Fruit fly (Drosophila melanogaster): ENCODE data around the gene Dbct.

Dbct gene

DNA sequence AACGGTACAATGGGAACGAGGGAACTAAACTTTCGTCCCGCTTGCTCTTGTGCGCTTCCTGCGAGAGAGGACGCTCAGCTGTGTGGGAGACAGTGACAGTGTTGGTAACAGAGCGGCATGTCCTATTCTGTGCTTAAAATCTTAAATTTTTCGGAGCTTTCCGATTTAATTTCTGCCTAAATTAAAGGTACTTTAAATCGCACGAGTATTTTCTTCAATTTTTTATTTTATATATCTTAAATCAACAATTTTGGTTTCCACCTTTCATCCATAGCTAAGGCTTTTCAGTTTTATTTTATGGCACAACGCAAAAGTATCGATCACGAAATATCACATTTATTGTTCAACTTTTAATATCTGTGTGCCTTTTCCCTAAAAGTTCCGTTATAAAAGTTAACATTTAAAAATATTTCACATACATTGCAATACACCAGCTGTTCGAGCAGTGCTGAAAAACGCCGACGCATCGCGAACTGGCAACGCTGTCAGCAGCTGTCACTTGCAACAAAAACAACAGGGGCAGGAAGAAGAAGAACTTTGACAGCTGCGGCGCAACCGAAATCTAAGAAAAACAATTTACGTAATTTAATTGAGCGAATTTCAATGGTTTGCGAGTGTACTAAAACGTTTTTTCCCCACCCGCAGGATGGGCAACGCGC lies 22.4 kb upstream of the Dbct start, which contains the start of the genes hiw and ND-B18 (continued):
- TF ChIP-seq prd (optimal IDR thresholded peaks at IDR 0.05), result no peak
- TF ChIP-seq prd (GFP tag; IDR thresholded peaks at IDR 0.05), result no peak
- no peak for TF ChIP-seq Adf1 (GFP tag; IDR thresholded peaks at IDR 0.05)
- peak; percentile 41 for TF ChIP-seq CG30403 (GFP tag; optimal IDR thresholded peaks at IDR 0.05)
- peak; percentile 34; the same call in 1 of the 2 replicates for TF ChIP-seq CG13287 (GFP tag; IDR thresholded peaks at IDR 0.05; ENCODE audit: partially characterized antibody)
- no peak for TF ChIP-seq CG6272 (GFP tag; IDR thresholded peaks at IDR 0.05)
- TF ChIP-seq CG31441 (GFP tag; IDR thresholded peaks at IDR 0.05), result no peak
- TF ChIP-seq CoRest (tag; optimal IDR thresholded peaks at IDR 0.05), result peak; percentile 47
- TF ChIP-seq CG30020 (tag; optimal IDR thresholded peaks at IDR 0.05), result no peak
- TF ChIP-seq ci (GFP tag; IDR thresholded peaks at IDR 0.05), result 0 out of 3 replicates have a peak, but pooled peaks have one; percentile 47
- TF ChIP-seq Mes4 (GFP tag; optimal IDR thresholded peaks at IDR 0.05), result peak; percentile 33
- TF ChIP-seq MESR4 (GFP tag; optimal IDR thresholded peaks at IDR 0.05), result peak; percentile 70
- no peak for TF ChIP-seq CG5180 (GFP tag; optimal IDR thresholded peaks at IDR 0.05)
- peak; percentile 43 for TF ChIP-seq zfh2 (GFP tag; optimal IDR thresholded peaks at IDR 0.05)
- TF ChIP-seq CG13894 (tag; optimal IDR thresholded peaks at IDR 0.05), result no peak
- no peak for TF ChIP-seq CG2202 (tag; optimal IDR thresholded peaks at IDR 0.05)
- peak; percentile 8 for TF ChIP-seq CG9817 (tag; optimal IDR thresholded peaks at IDR 0.05)
- TF ChIP-seq gcm (GFP tag; optimal IDR thresholded peaks at IDR 0.05), result no peak
- TF ChIP-seq CG7963 (GFP tag; IDR thresholded peaks at IDR 0.05; ENCODE audit: partially characterized antibody), result no peak
- TF ChIP-seq CG34224 (GFP tag; IDR thresholded peaks at IDR 0.05; ENCODE audit: partially characterized antibody), result 0 out of 3 replicates have a peak, but pooled peaks have one; percentile 15
- TF ChIP-seq nerfin-1 (tag; optimal IDR thresholded peaks at IDR 0.05), result peak; percentile 29
- TF ChIP-seq sens-2 (GFP tag; IDR thresholded peaks at IDR 0.05), result no peak
- peak; percentile 12 for TF ChIP-seq CG15601 (tag; optimal IDR thresholded peaks at IDR 0.05)
- TF ChIP-seq CG11723 (GFP tag; optimal IDR thresholded peaks at IDR 0.05), result no peak
- no peak for TF ChIP-seq org-1 (GFP tag; optimal IDR thresholded peaks at IDR 0.05)
- TF ChIP-seq NfI (GFP tag; optimal IDR thresholded peaks at IDR 0.05), result peak; percentile 53
- peak; percentile 42 for TF ChIP-seq CG9797 (GFP tag; optimal IDR thresholded peaks at IDR 0.05)
- TF ChIP-seq CG3163 (GFP tag; optimal IDR thresholded peaks at IDR 0.05), result no peak
- TF ChIP-seq B-H1 (GFP tag; IDR thresholded peaks at IDR 0.05), result no peak
- peak; percentile 17 for TF ChIP-seq CG18262 (tag; optimal IDR thresholded peaks at IDR 0.05)
- TF ChIP-seq CG4360 (GFP tag; IDR thresholded peaks at IDR 0.05), result peak; percentile 94
- TF ChIP-seq CG17568 (GFP tag; optimal IDR thresholded peaks at IDR 0.05), result no peak
- TF ChIP-seq MTF-1 (GFP tag; optimal IDR thresholded peaks at IDR 0.05; ENCODE audit: borderline replicate concordance), result no peak
- no peak for TF ChIP-seq zf30C (GFP tag; optimal IDR thresholded peaks at IDR 0.05)
- TF ChIP-seq CG13424 (tag; optimal IDR thresholded peaks at IDR 0.05), result peak; percentile 4
- TF ChIP-seq hkb (optimal IDR thresholded peaks at IDR 0.05), result no peak
- TF ChIP-seq hkb (GFP tag; IDR thresholded peaks at IDR 0.05), result 0 out of 2 replicates have a peak, but pooled peaks have one; percentile 15
- no peak for TF ChIP-seq Abd-B (GFP tag; optimal IDR thresholded peaks at IDR 0.05)
- no peak for TF ChIP-seq CG17802 (tag; optimal IDR thresholded peaks at IDR 0.05)
- TF ChIP-seq Dip3 (GFP tag; optimal IDR thresholded peaks at IDR 0.05), result peak; percentile 5
- no peak for TF ChIP-seq dimm (GFP tag; IDR thresholded peaks at IDR 0.05)
- TF ChIP-seq CG17328 (GFP tag; IDR thresholded peaks at IDR 0.05), result 0 out of 2 replicates have a peak, but pooled peaks have one; percentile 22
- TF ChIP-seq Bdp1 (GFP tag; optimal IDR thresholded peaks at IDR 0.05), result no peak
- 0 out of 2 replicates have a peak, but pooled peaks have one; percentile 12 for TF ChIP-seq bbx (GFP tag; IDR thresholded peaks at IDR 0.05; ENCODE audit: partially characterized antibody)
- TF ChIP-seq CG1603 (tag; optimal IDR thresholded peaks at IDR 0.05), result peak; percentile 70
- TF ChIP-seq ftz-f1 (GFP tag; optimal IDR thresholded peaks at IDR 0.05), result no peak
- TF ChIP-seq CG1832 (GFP tag; optimal IDR thresholded peaks at IDR 0.05), result no peak
- no peak for TF ChIP-seq H2.0 (GFP tag; IDR thresholded peaks at IDR 0.05)
- no peak for TF ChIP-seq CG2199 (GFP tag; IDR thresholded peaks at IDR 0.05)

Data from whole organism, embryonic.